Fruit fly (Drosophila melanogaster) whole organism, pupa: Measurements from ENCODE around the gene frtz.

Experiments used
- CG10348 ChIP-seq: fragments of 200-800 bp; sonication (Bioruptor generic); IDR thresholded peaks from 2 replicates; pipeline ENCODE4 v1.3.6; 2022; ENCODE audit warnings: missing biosample characterization, missing genetic modification characterization
- CG12605 ChIP-seq: fragments of 200-800 bp; sonication (Bioruptor generic); IDR thresholded peaks from 2 replicates; pipeline ENCODE4 v1.3.6; 2022; ENCODE audit warnings: missing biosample characterization, missing genetic modification characterization
- CG13204 ChIP-seq: fragments of 200-800 bp; sonication (Bioruptor generic); optimal IDR thresholded peaks from 2 replicates; lab custom pipeline; 2018; ENCODE audit warnings: missing biosample characterization, mild to moderate bottlenecking, missing genetic modification characterization, moderate library complexity
- CG14655 ChIP-seq: fragments of 200-800 bp; sonication (Bioruptor generic); optimal IDR thresholded peaks from 3 replicates; lab custom pipeline; 2017; ENCODE audit warnings: mild to moderate bottlenecking, missing biosample characterization, missing genetic modification reagents, missing genetic modification characterization
- CG15710 ChIP-seq: fragments of 200-800 bp; sonication (Bioruptor generic); optimal IDR thresholded peaks from 2 replicates; lab custom pipeline; 2018; ENCODE audit warnings: missing biosample characterization, mild to moderate bottlenecking, missing genetic modification characterization, moderate library complexity
- CG17806 ChIP-seq: fragments of 200-800 bp; sonication (Bioruptor generic); optimal IDR thresholded peaks from 2 replicates; lab custom pipeline; 2018; ENCODE audit warnings: missing biosample characterization, mild to moderate bottlenecking, missing genetic modification characterization, moderate library complexity
- CG32121 ChIP-seq: fragments of 200-800 bp; sonication (Bioruptor generic); IDR thresholded peaks from 2 replicates; pipeline ENCODE4 v1.3.6; 2022; ENCODE audit warnings: missing biosample characterization, missing genetic modification characterization
- CG34367 ChIP-seq: fragments of 200-800 bp; sonication (Bioruptor generic); optimal IDR thresholded peaks from 2 replicates; lab custom pipeline; 2018; ENCODE audit warnings: missing biosample characterization, mild to moderate bottlenecking, missing genetic modification characterization
- CG4496 ChIP-seq: fragments of 200-800 bp; sonication (Bioruptor generic); IDR thresholded peaks from 3 replicates; pipeline ENCODE4 v1.3.6; 2022; ENCODE audit warnings: missing biosample characterization, missing genetic modification characterization
- CG8159 ChIP-seq: fragments of 200-800 bp; sonication (Bioruptor generic); optimal IDR thresholded peaks from 3 replicates; lab custom pipeline; 2018; ENCODE audit warnings: missing biosample characterization, mild to moderate bottlenecking, missing genetic modification characterization, moderate library complexity
- CG8301 ChIP-seq: fragments of 200-800 bp; sonication (Bioruptor generic); optimal IDR thresholded peaks from 2 replicates; lab custom pipeline; 2018; ENCODE audit warnings: missing biosample characterization, mild to moderate bottlenecking, missing genetic modification characterization
- CG9948 ChIP-seq: fragments of 200-800 bp; sonication (Bioruptor generic); optimal IDR thresholded peaks from 2 replicates; lab custom pipeline; 2018; ENCODE audit warnings: missing biosample characterization, mild to moderate bottlenecking, missing genetic modification characterization, moderate library complexity
- D1 ChIP-seq: fragments of 200-800 bp; sonication (Bioruptor generic); optimal IDR thresholded peaks from 2 replicates; lab custom pipeline; 2018; ENCODE audit warnings: missing biosample characterization, mild to moderate bottlenecking, missing genetic modification characterization, moderate library complexity
- EcR ChIP-seq: fragments of 200-800 bp; sonication (Bioruptor generic); optimal IDR thresholded peaks from 3 replicates; lab custom pipeline; 2019; ENCODE audit warnings: missing biosample characterization, missing genetic modification characterization, mild to moderate bottlenecking, moderate library complexity, missing genetic modification reagents
- Ets98B ChIP-seq: fragments of 200-800 bp; sonication (Bioruptor generic); IDR thresholded peaks from 2 replicates; pipeline ENCODE4 v1.3.6; 2022; ENCODE audit warnings: missing biosample characterization, missing genetic modification characterization
- Pif1A ChIP-seq: fragments of 200-800 bp; sonication (Bioruptor generic); optimal IDR thresholded peaks from 3 replicates; lab custom pipeline; 2016; ENCODE audit warnings: missing biosample characterization, missing genetic modification characterization
- Pif1B ChIP-seq: fragments of 200-800 bp; sonication (Bioruptor generic); optimal IDR thresholded peaks from 3 replicates; lab custom pipeline; 2016; ENCODE audit warnings: missing biosample characterization, missing genetic modification characterization
- Snoo ChIP-seq: fragments of 200-800 bp; sonication (Bioruptor generic); optimal IDR thresholded peaks from 3 replicates; lab custom pipeline; 2017; ENCODE audit warnings: missing biosample characterization, mild to moderate bottlenecking, missing genetic modification characterization, inconsistent platforms
- fd96Ca ChIP-seq: fragments of 200-800 bp; sonication (Bioruptor generic); IDR thresholded peaks from 3 replicates; pipeline ENCODE4 v1.3.6; 2022; ENCODE audit warnings: missing biosample characterization, missing genetic modification characterization
- gl ChIP-seq: fragments of 200-800 bp; sonication (Bioruptor generic); optimal IDR thresholded peaks from 2 replicates; lab custom pipeline; 2018; ENCODE audit warnings: missing biosample characterization, mild to moderate bottlenecking, missing genetic modification characterization
- rn ChIP-seq: fragments of 200-800 bp; sonication (Bioruptor generic); IDR thresholded peaks from 2 replicates; pipeline ENCODE4 v1.3.6; 2022; ENCODE audit warnings: missing biosample characterization, missing genetic modification characterization

frtz gene

DNA sequence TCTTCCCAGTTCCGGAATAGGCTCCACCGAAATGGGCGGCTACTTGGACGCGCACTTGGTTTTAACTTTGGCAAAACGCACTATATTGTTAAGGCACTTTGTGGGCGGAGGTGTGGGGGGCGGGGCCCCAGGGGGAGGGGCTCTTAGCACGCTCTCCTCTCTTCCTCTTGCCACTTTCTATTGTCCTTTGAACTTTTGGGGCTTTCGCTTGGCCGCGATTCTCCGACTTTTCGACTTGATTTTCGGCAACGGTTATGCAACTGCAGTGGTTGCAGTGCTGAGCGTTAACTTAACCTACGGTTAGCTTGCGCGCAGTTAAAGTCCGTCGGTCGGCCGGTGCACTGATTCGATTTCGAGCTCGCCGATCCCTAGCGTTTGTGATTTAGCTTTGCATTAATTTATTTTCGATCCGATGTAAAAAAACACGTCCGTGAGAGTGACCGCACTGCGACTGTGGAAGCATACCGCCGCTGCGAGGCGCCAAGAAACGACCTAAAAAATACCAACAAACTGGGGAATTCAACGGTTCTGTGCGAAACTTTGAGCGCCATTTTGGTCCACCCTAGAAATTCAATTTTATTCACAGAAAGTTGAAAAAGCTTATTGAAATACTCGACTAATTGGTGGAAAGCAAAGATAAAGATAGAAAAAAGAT lies 8.4 kb upstream of the frtz start, which contains the start of gene Rim2:
Gene Rim2 (minus strand): TSS at position 452 of the 655 bp plus-strand sequence.
- TF ChIP-seq CG12605 (GFP tag; lab: Robert Waterston, UW) (peak; percentile 33; the same call in 1 of the 2 replicates), CG8159 (peak; percentile 100), CG8301 (tag; lab: Kevin White, UChicago) (no peak), Snoo (tag; lab: Kevin White, UChicago) (no peak), Pif1A (no peak), Ets98B (GFP tag; lab: Robert Waterston, UW) (peak; percentile 23; the same call in 1 of the 2 replicates), fd96Ca (GFP tag; lab: Robert Waterston, UW) (no peak), CG4496 (GFP tag; lab: Robert Waterston, UW) (no peak), rn (GFP tag; lab: Robert Waterston, UW) (no peak), gl (tag; lab: Kevin White, UChicago) (no peak), CG15710 (tag; lab: Kevin White, UChicago) (no peak), CG32121 (GFP tag; lab: Robert Waterston, UW) (peak; percentile 24; the same call in 1 of the 2 replicates), CG13204 (GFP tag; lab: Kevin White, UChicago) (no peak), CG14655 (GFP tag; lab: Kevin White, UChicago) (no peak)
- TF ChIP-seq, all 21 proteins: peak for 4

DNA sequence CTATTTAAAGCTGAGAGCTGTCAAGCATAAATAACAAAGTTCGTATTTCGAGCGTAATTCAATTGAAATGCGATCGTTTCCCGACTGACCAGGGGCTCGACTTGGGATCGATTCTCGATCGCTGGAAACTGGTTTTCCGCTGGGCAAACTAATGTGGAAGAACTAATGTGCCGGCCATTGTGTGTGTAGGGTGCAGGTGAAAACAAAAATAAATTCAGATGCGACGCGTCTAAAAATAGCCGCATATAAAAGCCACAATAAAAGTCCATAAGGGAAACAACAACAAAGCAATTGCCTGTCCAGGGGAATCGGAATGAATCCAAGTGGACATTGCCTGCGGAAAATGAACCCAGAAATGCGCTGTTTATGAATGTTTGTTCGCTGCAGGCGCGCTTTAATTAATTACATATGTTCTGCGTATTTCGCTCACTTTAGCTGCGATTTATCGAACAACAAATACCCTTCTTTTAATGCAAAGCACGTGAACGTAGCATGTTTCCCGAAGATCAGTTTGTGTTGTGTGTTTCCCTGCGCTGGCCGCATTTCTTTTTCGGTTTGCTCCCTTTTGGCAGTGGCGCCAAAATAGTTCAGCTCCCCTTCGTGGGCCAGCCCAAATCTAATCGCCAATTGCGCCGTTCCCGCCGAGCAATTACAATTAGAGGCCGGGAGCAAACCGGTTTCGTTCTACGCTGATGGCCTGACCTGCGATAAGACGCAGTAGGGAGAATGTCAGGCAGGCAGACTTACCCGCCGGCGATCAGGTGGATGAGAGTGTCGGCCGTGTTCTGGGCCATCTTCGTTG lies 7.7 kb upstream of the frtz start:
- TF ChIP-seq Pif1A (peak; percentile 23), CG32121 (GFP tag; lab: Robert Waterston, UW) (no peak), CG15710 (tag; lab: Kevin White, UChicago) (peak; percentile 5), gl (tag; lab: Kevin White, UChicago) (peak; percentile 35), fd96Ca (GFP tag; lab: Robert Waterston, UW) (peak; percentile 10; the same call in 1 of the 3 replicates), Ets98B (GFP tag; lab: Robert Waterston, UW) (no peak), rn (GFP tag; lab: Robert Waterston, UW) (no peak), CG8301 (tag; lab: Kevin White, UChicago) (peak; percentile 8), CG10348 (GFP tag; lab: Robert Waterston, UW) (no peak), Pif1B (peak; percentile 2), CG4496 (GFP tag; lab: Robert Waterston, UW) (peak; percentile 49; the same call in 1 of the 3 replicates), EcR (GFP tag; lab: Kevin White, UChicago) (peak; percentile 79), CG17806 (tag; lab: Kevin White, UChicago) (no peak), CG14655 (GFP tag; lab: Kevin White, UChicago) (peak; percentile 11), CG8159 (no peak), CG34367 (tag; lab: Kevin White, UChicago) (no peak), CG13204 (GFP tag; lab: Kevin White, UChicago) (no peak), CG9948 (no peak), CG12605 (GFP tag; lab: Robert Waterston, UW) (no peak), Snoo (tag; lab: Kevin White, UChicago) (peak; percentile 17), D1 (tag; lab: Kevin White, UChicago) (no peak)

DNA sequence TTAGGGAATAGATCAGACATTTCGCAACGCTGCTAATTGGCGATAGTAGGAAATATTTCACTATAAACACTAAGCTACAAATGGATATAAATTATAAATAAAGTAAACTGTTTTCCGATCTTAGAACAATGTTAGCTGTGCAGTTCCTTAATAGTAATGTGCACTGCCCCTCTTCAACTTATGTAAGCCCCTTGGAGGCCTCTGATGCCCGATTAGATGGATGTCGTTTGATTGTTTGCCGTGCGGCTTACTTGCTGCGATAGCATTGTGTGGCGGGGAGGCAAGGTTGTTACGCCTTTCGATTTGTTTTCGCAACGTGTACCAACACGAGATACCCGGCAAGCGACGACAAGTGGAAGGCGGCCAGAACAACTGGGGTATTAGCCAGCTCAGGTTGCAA lies 6.6 kb upstream of the frtz start:
- TF ChIP-seq CG8301 (tag; lab: Kevin White, UChicago) (no peak), CG4496 (GFP tag; lab: Robert Waterston, UW) (0 out of 3 replicates have a peak, but pooled peaks have one; percentile 8)

DNA sequence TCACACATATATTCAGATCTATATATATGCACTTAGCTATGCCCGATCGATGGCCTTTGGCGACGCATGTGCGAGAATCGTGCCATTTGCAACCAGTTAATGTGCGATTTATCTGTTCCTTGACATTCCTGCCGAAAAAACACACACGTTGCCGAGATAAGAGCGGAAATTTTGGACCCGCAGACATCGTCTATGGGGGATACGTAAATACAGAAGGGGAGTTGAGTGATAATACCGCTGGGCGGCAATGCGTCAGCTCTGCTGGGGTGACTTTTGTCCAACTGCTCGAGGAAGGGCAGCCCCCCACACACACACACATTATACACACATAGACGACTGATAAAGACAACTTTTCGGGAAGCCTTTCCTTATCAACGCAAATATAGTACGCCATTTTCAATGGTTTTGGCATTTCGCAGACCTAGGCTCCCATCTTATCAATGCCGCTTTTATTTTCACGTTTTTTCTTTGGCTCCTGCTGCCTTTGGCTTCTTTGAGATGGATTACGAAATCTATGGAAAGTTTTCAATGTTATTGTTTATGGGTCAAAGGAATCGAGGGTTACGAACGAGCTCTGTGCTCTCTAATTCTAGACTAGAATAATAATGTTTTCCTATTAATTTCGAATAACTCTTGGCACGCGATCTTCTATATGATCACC lies 5.3 kb upstream of the frtz start:
- TF ChIP-seq EcR (GFP tag; lab: Kevin White, UChicago) (peak; percentile 20), CG8159 (no peak)

DNA sequence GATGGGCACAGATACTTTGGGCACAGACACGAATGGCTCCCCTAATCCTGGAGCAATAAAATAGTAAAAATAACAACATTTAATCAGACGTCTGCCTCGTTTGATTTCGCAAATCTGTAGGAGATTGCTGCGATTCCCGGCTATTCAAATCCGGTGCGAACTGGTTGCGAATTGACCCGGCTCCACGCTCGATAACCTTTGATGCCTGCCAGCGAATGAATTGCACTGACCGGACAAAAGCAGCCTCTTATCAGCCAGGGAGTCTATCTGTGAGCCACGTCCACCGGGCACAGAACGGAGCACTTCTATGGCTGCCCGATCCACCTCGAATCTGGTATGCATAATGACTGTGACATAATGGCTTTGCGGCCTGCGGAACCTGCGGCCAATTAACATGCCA lies 4.3 kb upstream of the frtz start:
- peak; percentile 16 for TF ChIP-seq EcR (GFP tag; lab: Kevin White, UChicago)
- TF ChIP-seq CG14655 (GFP tag; lab: Kevin White, UChicago) = no peak

DNA sequence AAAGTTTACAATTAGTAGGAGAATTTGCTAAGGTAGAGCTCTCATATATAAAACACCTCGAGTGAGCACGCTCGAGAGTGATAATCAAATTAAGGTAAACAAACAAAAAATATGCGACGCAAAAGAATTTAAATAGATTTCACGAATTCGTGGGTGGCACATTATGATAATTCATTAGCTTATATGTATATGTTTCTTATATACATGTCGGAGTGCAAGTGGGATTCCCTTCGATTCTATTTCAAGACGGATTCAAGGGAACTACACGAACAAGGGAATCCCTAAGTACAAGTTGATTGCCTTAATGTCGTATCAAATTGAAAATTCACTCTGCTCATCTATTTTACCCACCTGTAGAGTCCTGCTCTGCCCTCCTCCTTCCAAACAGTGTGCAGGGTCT lies 1.6 kb upstream of the frtz start:
- TF ChIP-seq Ets98B (GFP tag; lab: Robert Waterston, UW) = no peak
- TF ChIP-seq CG17806 (tag; lab: Kevin White, UChicago) = no peak
- TF ChIP-seq CG13204 (GFP tag; lab: Kevin White, UChicago) = no peak
- TF ChIP-seq CG34367 (tag; lab: Kevin White, UChicago) = no peak
- no peak for TF ChIP-seq CG4496 (GFP tag; lab: Robert Waterston, UW)
- no peak for TF ChIP-seq rn (GFP tag; lab: Robert Waterston, UW)
- no peak for TF ChIP-seq CG9948
- TF ChIP-seq EcR (GFP tag; lab: Kevin White, UChicago) = no peak
- TF ChIP-seq Snoo (tag; lab: Kevin White, UChicago) = no peak
- no peak for TF ChIP-seq Pif1B
- TF ChIP-seq Pif1A = no peak
- TF ChIP-seq CG14655 (GFP tag; lab: Kevin White, UChicago) = no peak
- TF ChIP-seq CG8301 (tag; lab: Kevin White, UChicago) = no peak
- no peak for TF ChIP-seq CG8159
- no peak for TF ChIP-seq fd96Ca (GFP tag; lab: Robert Waterston, UW)
- TF ChIP-seq, all 21 proteins: peak for 0
